Worm (Caenorhabditis elegans): ENCODE data around the gene gst-29.

Gene gst-29

DNA sequence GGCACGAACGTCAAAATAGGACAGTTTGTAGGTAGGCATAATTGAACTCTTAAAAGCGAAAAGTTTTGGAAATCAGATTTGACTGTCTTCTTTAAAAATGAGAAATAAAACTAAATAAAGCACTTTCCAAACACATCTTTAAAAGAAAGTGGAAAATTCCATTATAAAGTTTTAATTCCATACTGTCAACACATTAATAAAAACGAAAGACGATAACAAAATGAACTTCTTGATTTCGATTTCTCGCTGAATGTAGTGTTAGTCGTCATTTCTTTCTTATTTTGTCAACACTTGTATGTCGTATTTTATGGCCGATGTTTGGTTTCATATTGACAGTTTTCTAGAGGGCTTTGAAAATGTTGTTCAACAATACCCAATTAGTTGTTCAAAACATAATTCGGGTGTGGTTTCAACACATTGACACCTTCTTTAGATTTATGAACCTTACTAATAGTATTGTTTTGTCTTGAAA lies at the start of gene gst-29:
Gene gst-29, minus strand, starts transcription at position 51 of the 472 bp plus-strand sequence.
- no peak for TF ChIP-seq tbx-11 (GFP tag; IDR thresholded peaks at IDR 0.05)

DNA sequence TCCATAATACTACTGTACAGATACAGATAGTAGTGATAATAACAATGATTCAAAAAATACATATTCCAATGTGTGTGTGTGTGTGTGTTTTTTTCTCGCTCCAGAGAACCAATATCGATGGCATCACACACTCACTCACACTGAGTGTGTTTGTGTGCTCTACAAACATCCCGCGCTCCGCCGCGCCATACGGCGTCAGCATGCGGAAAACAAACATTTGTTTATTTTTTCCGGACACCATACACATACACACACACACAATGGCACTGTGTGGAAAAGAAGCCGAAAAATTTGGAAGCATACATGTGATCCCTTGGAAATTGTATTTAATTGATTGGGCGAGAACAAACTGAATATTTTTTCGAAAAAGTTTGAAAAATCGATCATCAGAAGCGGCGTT lies 49.4 kb upstream of the gst-29 start:
- no peak for TF ChIP-seq B0310.2 (tag; optimal IDR thresholded peaks at IDR 0.05)
- no peak for TF ChIP-seq hmbx-1 (tag; optimal IDR thresholded peaks at IDR 0.05)
- no peak for TF ChIP-seq hnd-1 (tag; optimal IDR thresholded peaks at IDR 0.05)
- no peak for TF ChIP-seq ama-1 (optimal IDR thresholded peaks at IDR 0.05)
- no peak for TF ChIP-seq scrt-1 (GFP tag; IDR thresholded peaks at IDR 0.05)
- no peak for TF ChIP-seq ceh-13 (GFP tag; optimal IDR thresholded peaks at IDR 0.05)
- TF ChIP-seq sea-1 (GFP tag; conservative IDR thresholded peaks at IDR 0.05), result no peak

DNA sequence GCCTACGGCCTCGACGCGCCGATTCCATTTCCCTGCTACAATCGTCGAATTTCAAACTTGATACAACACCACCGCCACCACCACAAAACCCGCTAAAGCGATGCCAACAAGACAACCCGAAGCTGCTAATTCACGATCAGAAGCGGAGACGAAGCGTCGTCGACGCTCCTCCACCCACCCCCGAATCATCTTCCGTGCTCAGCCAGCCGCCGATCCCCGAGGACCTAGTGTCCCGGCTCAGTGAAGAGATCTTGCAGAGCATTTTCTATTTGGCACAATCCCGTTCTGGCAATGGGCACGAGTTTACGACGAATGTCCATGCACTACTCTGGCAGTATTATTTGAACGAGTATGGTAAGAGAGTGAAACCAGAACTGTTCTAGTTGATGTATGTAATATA lies 48.9 kb upstream of the gst-29 start:
- TF ChIP-seq tbx-37 (GFP tag; conservative IDR thresholded peaks at IDR 0.05), result no peak
- no peak for TF ChIP-seq hmg-4 (GFP tag; optimal IDR thresholded peaks at IDR 0.05)
- no peak for TF ChIP-seq pes-1 (GFP tag; IDR thresholded peaks at IDR 0.05)
- TF ChIP-seq scrt-1 (GFP tag; IDR thresholded peaks at IDR 0.05), result no peak
- no peak for TF ChIP-seq hmbx-1 (tag; optimal IDR thresholded peaks at IDR 0.05)

DNA sequence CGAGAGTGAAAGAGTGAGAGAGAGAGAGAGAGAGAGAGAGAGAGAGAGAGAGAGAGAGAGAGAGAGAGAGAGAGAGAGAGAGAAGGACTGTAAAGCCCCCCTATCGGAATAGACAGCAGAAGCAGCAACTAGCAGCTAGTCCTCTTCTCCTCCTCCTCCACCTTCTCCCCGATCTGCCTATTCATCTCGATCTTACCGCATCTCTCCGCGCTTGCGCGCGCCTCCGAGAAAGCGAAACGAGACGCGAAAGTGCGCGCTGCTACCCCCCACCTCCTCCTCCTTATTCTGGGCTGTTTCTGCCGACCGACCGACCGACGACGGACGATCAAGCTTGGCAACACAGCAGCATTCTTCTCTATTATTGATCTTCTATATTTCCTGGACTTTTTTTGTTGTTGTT lies 48.3 kb upstream of the gst-29 start:
- TF ChIP-seq tbx-37 (GFP tag; conservative IDR thresholded peaks at IDR 0.05), result no peak
- TF ChIP-seq F13C5.2 (tag; optimal IDR thresholded peaks at IDR 0.05), result no peak
- TF ChIP-seq tra-4 (tag; optimal IDR thresholded peaks at IDR 0.05), result no peak
- no peak for TF ChIP-seq B0310.2 (tag; optimal IDR thresholded peaks at IDR 0.05)
- no peak for TF ChIP-seq ama-1 (optimal IDR thresholded peaks at IDR 0.05)
- peak; percentile 40 for TF ChIP-seq hmg-4 (GFP tag; optimal IDR thresholded peaks at IDR 0.05)

DNA sequence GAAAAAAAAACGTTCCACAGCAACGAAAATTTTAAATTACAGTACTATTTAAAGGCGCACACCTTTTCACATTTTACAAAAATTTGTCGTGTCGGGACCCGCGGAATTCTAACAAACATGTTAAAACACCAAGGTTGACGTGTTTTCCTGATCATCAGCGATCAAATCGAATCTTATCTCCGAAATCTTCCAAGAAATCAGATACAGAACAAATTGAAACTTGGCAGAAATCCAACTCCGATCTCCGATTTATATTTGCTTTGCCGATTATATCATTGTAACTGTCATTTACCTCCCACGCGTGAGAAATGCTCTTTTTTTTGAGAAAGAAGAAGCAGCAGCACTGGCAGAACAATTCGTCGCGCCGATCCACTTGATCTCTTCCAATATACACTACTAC lies 44.1 kb upstream of the gst-29 start:
- TF ChIP-seq tbx-11 (GFP tag; IDR thresholded peaks at IDR 0.05), result no peak
- no peak for TF ChIP-seq hnd-1 (tag; optimal IDR thresholded peaks at IDR 0.05)
- no peak for TF ChIP-seq B0310.2 (tag; optimal IDR thresholded peaks at IDR 0.05)
- TF ChIP-seq pes-1 (GFP tag; IDR thresholded peaks at IDR 0.05), result no peak
- no peak for TF ChIP-seq tra-4 (tag; optimal IDR thresholded peaks at IDR 0.05)
- TF ChIP-seq tbx-37 (GFP tag; conservative IDR thresholded peaks at IDR 0.05), result no peak
- TF ChIP-seq flt-1 (GFP tag; IDR thresholded peaks at IDR 0.05), result no peak
- no peak for TF ChIP-seq scrt-1 (GFP tag; IDR thresholded peaks at IDR 0.05)

ce11 chrII:15212260-15212914 lies 42.7 kb upstream of the gst-29 start:
- TF ChIP-seq ceh-36 (tag; optimal IDR thresholded peaks at IDR 0.05) (no peak), ama-1 (optimal IDR thresholded peaks at IDR 0.05) (no peak), ets-7 (tag; optimal IDR thresholded peaks at IDR 0.05) (no peak), hnd-1 (tag; optimal IDR thresholded peaks at IDR 0.05) (no peak)

ce11 chrII:15209309-15209708 lies 39.6 kb upstream of the gst-29 start:
- TF ChIP-seq scrt-1 (GFP tag; IDR thresholded peaks at IDR 0.05) (no peak), tbx-11 (GFP tag; IDR thresholded peaks at IDR 0.05) (no peak), flt-1 (GFP tag; IDR thresholded peaks at IDR 0.05) (no peak), hmg-4 (GFP tag; optimal IDR thresholded peaks at IDR 0.05) (no peak), tbx-37 (GFP tag; conservative IDR thresholded peaks at IDR 0.05) (no peak), B0310.2 (tag; optimal IDR thresholded peaks at IDR 0.05) (no peak), ceh-36 (tag; optimal IDR thresholded peaks at IDR 0.05) (no peak), ceh-13 (GFP tag; optimal IDR thresholded peaks at IDR 0.05) (no peak), F13C5.2 (tag; optimal IDR thresholded peaks at IDR 0.05) (no peak), ama-1 (optimal IDR thresholded peaks at IDR 0.05) (no peak), hnd-1 (tag; optimal IDR thresholded peaks at IDR 0.05) (no peak), aly-1 (tag; optimal IDR thresholded peaks at IDR 0.05) (no peak), hmbx-1 (tag; optimal IDR thresholded peaks at IDR 0.05) (no peak), tra-4 (tag; optimal IDR thresholded peaks at IDR 0.05) (no peak)

ce11 chrII:15208874-15209273 lies 39.2 kb upstream of the gst-29 start:
- no peak for TF ChIP-seq ets-7 (tag; optimal IDR thresholded peaks at IDR 0.05)
- TF ChIP-seq pes-1 (GFP tag; IDR thresholded peaks at IDR 0.05), result no peak
- TF ChIP-seq ceh-36 (tag; optimal IDR thresholded peaks at IDR 0.05), result peak; percentile 73
- no peak for TF ChIP-seq F13C5.2 (tag; optimal IDR thresholded peaks at IDR 0.05)
- TF ChIP-seq tra-4 (tag; optimal IDR thresholded peaks at IDR 0.05), result no peak
- TF ChIP-seq hmbx-1 (tag; optimal IDR thresholded peaks at IDR 0.05), result no peak
- TF ChIP-seq ama-1 (optimal IDR thresholded peaks at IDR 0.05), result no peak

DNA sequence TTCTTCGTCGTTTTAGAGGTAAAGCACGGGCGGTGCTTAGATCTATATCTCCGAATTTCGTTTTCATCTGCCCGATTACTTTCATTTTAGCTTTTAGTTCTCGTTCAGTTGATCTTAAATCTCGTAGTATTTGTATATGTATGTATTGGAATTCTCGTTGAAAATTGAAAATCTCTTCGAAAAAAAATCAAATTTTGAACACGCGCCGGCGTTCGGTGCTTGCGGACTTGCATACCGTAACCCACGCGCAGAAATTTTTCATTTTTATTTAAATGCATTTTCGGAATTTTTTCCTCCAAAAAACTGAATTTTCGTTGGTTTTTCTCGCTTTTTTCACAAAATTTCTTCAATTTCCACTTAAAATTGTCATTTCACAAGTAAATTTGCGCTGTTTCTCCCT lies 38.5 kb upstream of the gst-29 start:
- TF ChIP-seq ceh-13 (GFP tag; optimal IDR thresholded peaks at IDR 0.05) (no peak), aly-1 (tag; optimal IDR thresholded peaks at IDR 0.05) (no peak), hnd-1 (tag; optimal IDR thresholded peaks at IDR 0.05) (no peak), sea-1 (GFP tag; conservative IDR thresholded peaks at IDR 0.05) (no peak), hmg-4 (GFP tag; optimal IDR thresholded peaks at IDR 0.05) (no peak), tbx-37 (GFP tag; conservative IDR thresholded peaks at IDR 0.05) (no peak), F13C5.2 (tag; optimal IDR thresholded peaks at IDR 0.05) (no peak), scrt-1 (GFP tag; IDR thresholded peaks at IDR 0.05) (no peak), B0310.2 (tag; optimal IDR thresholded peaks at IDR 0.05) (no peak), hmbx-1 (tag; optimal IDR thresholded peaks at IDR 0.05) (no peak), pes-1 (GFP tag; IDR thresholded peaks at IDR 0.05) (no peak), ets-7 (tag; optimal IDR thresholded peaks at IDR 0.05) (no peak), tbx-11 (GFP tag; IDR thresholded peaks at IDR 0.05) (no peak)
